Fruit fly (Drosophila melanogaster): ENCODE data around the gene Ca-beta.
A peak's percentile ranks its signal among the peaks of the same experiment; 100 is the strongest.

Gene Ca-beta

dm6 chr2L:11203494-11204010 lies at the start of gene Ca-beta (continued):
- TF ChIP-seq trem (tag; optimal IDR thresholded peaks at IDR 0.05) (no peak), Hr39 (optimal IDR thresholded peaks at IDR 0.05) (no peak), Taf1 (GFP tag; IDR thresholded peaks at IDR 0.05) (peak; percentile 29; the same call in 1 of the 2 replicates), oc (tag; optimal IDR thresholded peaks at IDR 0.05) (no peak), CG11695 (GFP tag; IDR thresholded peaks at IDR 0.05) (no peak), CG10959 (GFP tag; IDR thresholded peaks at IDR 0.05) (no peak), fd64A (GFP tag; optimal IDR thresholded peaks at IDR 0.05) (no peak), dan (GFP tag; IDR thresholded peaks at IDR 0.05) (no peak), H2.0 (GFP tag; IDR thresholded peaks at IDR 0.05) (0 out of 2 replicates have a peak, but pooled peaks have one; percentile 21), dmrt11E (tag; optimal IDR thresholded peaks at IDR 0.05) (no peak), CG12219 (GFP tag; optimal IDR thresholded peaks at IDR 0.05) (peak; percentile 12), pho (GFP tag; optimal IDR thresholded peaks at IDR 0.05) (peak; percentile 42), tna (GFP tag; IDR thresholded peaks at IDR 0.05; ENCODE audit: partially characterized antibody) (no peak), ro (GFP tag; IDR thresholded peaks at IDR 0.05) (no peak), ssp (GFP tag; IDR thresholded peaks at IDR 0.05) (peak; percentile 26; the same call in 1 of the 2 replicates), row (GFP tag; IDR thresholded peaks at IDR 0.05) (peak; percentile 85), phol (tag; optimal IDR thresholded peaks at IDR 0.05) (no peak), HLH54F (GFP tag; optimal IDR thresholded peaks at IDR 0.05) (peak; percentile 34), az2 (GFP tag; optimal IDR thresholded peaks at IDR 0.05) (no peak), en (GFP tag; optimal IDR thresholded peaks at IDR 0.05) (no peak), prd (optimal IDR thresholded peaks at IDR 0.05) (no peak), prd (GFP tag; IDR thresholded peaks at IDR 0.05) (peak; percentile 53), MESR4 (GFP tag; optimal IDR thresholded peaks at IDR 0.05) (no peak), CoRest (tag; optimal IDR thresholded peaks at IDR 0.05) (no peak), emc (GFP tag; optimal IDR thresholded peaks at IDR 0.05) (no peak), CG10565 (GFP tag; optimal IDR thresholded peaks at IDR 0.05) (no peak), tgo (GFP tag; IDR thresholded peaks at IDR 0.05) (0 out of 3 replicates have a peak, but pooled peaks have one; percentile 25), CG11504 (tag; optimal IDR thresholded peaks at IDR 0.05) (peak; percentile 60)

- TF ChIP-seq CG32532 (GFP tag; IDR thresholded peaks at IDR 0.05) (no peak), CG15514 (GFP tag; optimal IDR thresholded peaks at IDR 0.05) (no peak), CG6854 (GFP tag; optimal IDR thresholded peaks at IDR 0.05) (no peak), D19A (tag; optimal IDR thresholded peaks at IDR 0.05) (peak; percentile 66), CG11456 (GFP tag; IDR thresholded peaks at IDR 0.05) (no peak), CG7928 (GFP tag; optimal IDR thresholded peaks at IDR 0.05) (no peak), CG17802 (tag; optimal IDR thresholded peaks at IDR 0.05) (no peak), CG11695 (GFP tag; IDR thresholded peaks at IDR 0.05) (no peak), schlank (tag; optimal IDR thresholded peaks at IDR 0.05) (no peak), Ada2b (GFP tag; IDR thresholded peaks at IDR 0.05) (no peak), wor (GFP tag; IDR thresholded peaks at IDR 0.05) (no peak), Six4 (GFP tag; optimal IDR thresholded peaks at IDR 0.05) (no peak), psq (GFP tag; optimal IDR thresholded peaks at IDR 0.05) (no peak), ind (GFP tag; optimal IDR thresholded peaks at IDR 0.05) (no peak), B-H1 (GFP tag; IDR thresholded peaks at IDR 0.05) (no peak), sens (GFP tag) (peak; percentile 62), pho (GFP tag; optimal IDR thresholded peaks at IDR 0.05) (no peak), CoRest (tag; optimal IDR thresholded peaks at IDR 0.05) (no peak), bab2 (GFP tag; optimal IDR thresholded peaks at IDR 0.05) (no peak), CG31441 (GFP tag; IDR thresholded peaks at IDR 0.05) (no peak), CG18599 (GFP tag; optimal IDR thresholded peaks at IDR 0.05) (peak; percentile 29)
Observed at dm6 chr2L:11251181-11251580, 47.8 kb upstream of the Ca-beta start.
